Worm (Caenorhabditis elegans): ENCODE results near the gene copz-1.

Gene copz-1

DNA sequence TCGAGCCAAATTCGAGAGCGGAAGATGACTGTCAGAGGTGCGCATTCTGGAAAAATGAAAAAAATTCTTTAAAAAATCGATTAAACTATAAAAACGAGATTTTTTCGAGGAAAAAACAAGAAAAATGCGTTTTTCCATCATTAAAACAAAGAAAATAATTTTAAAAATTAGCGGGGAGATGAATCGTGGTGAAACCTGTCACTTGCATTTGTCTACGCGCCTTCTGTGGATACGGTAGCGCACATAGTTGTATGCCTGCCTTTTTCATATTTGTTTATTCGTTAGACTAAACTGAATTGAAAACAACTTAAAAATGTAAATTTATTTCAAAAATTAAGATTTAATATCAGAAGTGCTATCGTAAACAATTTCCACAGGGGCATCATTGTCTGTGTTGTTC, 11.7 kb downstream of the copz-1 start, which contains the start of gene egg-3:
Gene egg-3, minus strand, starts transcription at position 46 of the 400 bp plus-strand sequence.
- TF ChIP-seq ztf-3 (GFP tag; optimal IDR thresholded peaks at IDR 0.05) (no peak), hmg-1.2 (GFP tag; IDR thresholded peaks at IDR 0.05) (peak; percentile 18; the same call in 1 of the 2 replicates), madf-8 (GFP tag; conservative IDR thresholded peaks at IDR 0.05) (peak; percentile 95), lin-35 (GFP tag; optimal IDR thresholded peaks at IDR 0.05) (peak in 1 of 3 experiments; percentile 52), tbp1 (GFP tag; optimal IDR thresholded peaks at IDR 0.05) (peak; percentile 22), lin-54 (GFP tag; optimal IDR thresholded peaks at IDR 0.05) (peak; percentile 73), ceh-40 (GFP tag; IDR thresholded peaks at IDR 0.05) (no peak), snpc-3.4 (tag; optimal IDR thresholded peaks at IDR 0.05) (peak; percentile 47), Y67H2A.10 (GFP tag; conservative IDR thresholded peaks at IDR 0.05) (no peak), madf-6 (GFP tag; IDR thresholded peaks at IDR 0.05) (peak; percentile 98), nfyb-1 (GFP tag; IDR thresholded peaks at IDR 0.05) (no peak), F33H1.4 (GFP tag; IDR thresholded peaks at IDR 0.05) (peak; percentile 92), lag-1 (GFP tag; IDR thresholded peaks at IDR 0.05) (no peak), dpl-1 (GFP tag; optimal IDR thresholded peaks at IDR 0.05) (peak; percentile 83), ama-1 (optimal IDR thresholded peaks at IDR 0.05) (no peak), ama-1 (GFP tag; optimal IDR thresholded peaks at IDR 0.05) (no peak), him-1 (tag; optimal IDR thresholded peaks at IDR 0.05) (peak; percentile 43), madf-10 (tag; optimal IDR thresholded peaks at IDR 0.05) (no peak), snpc-1.1 (tag; optimal IDR thresholded peaks at IDR 0.05; ENCODE audit: insufficient read depth) (peak; percentile 15), ceh-91 (GFP tag; IDR thresholded peaks at IDR 0.05) (peak; percentile 74), ZK185.1 (tag; optimal IDR thresholded peaks at IDR 0.05; ENCODE audit: poor library complexity, severe bottlenecking) (no peak), D2030.7 (GFP tag; IDR thresholded peaks at IDR 0.05) (peak; percentile 82; the same call in 1 of the 2 replicates), snpc-1.3 (tag; optimal IDR thresholded peaks at IDR 0.05; ENCODE audit: insufficient read depth) (peak; percentile 35), dox-1 (GFP tag; IDR thresholded peaks at IDR 0.05) (0 out of 2 replicates have a peak, but pooled peaks have one; percentile 50), lsl-1 (GFP tag; optimal IDR thresholded peaks at IDR 0.05) (peak; percentile 93), efl-1 (GFP tag; optimal IDR thresholded peaks at IDR 0.05) (peak; percentile 93), F49E8.2 (tag; optimal IDR thresholded peaks at IDR 0.05; ENCODE audit: insufficient read depth) (peak; percentile 53), xnd-1 (tag; optimal IDR thresholded peaks at IDR 0.05) (peak; percentile 90), athp-1 (tag; optimal IDR thresholded peaks at IDR 0.05) (no peak)

DNA sequence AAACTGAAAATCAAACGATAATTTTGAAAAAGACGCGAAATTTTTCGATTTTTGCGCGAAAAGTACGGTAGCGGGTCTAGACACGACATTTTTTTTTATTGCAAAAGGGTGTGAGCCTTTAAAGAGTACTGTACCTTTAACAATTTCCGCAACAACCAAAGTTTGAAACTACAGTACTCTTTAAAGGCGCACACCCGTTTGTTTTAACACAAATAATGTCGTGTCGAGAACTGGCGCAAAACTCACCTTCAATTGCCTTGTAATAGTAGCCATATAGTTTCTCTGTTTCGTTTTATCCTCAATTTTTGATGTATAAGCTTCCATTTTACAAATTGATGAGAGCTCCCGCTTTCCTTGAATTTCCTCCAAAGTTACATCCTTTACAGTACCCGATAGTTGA, 12.6 kb downstream of the copz-1 start:
- no peak for TF ChIP-seq attf-6 (GFP tag; IDR thresholded peaks at IDR 0.05)
- TF ChIP-seq lsl-1 (GFP tag; optimal IDR thresholded peaks at IDR 0.05) = peak; percentile 41
- 0 out of 2 replicates have a peak, but pooled peaks have one; percentile 12 for TF ChIP-seq madf-6 (GFP tag; IDR thresholded peaks at IDR 0.05)
- TF ChIP-seq hrde-1 (tag; optimal IDR thresholded peaks at IDR 0.05; ENCODE audit: borderline replicate concordance) = no peak
- TF ChIP-seq tlf-1 (GFP tag; optimal IDR thresholded peaks at IDR 0.05) = no peak

DNA sequence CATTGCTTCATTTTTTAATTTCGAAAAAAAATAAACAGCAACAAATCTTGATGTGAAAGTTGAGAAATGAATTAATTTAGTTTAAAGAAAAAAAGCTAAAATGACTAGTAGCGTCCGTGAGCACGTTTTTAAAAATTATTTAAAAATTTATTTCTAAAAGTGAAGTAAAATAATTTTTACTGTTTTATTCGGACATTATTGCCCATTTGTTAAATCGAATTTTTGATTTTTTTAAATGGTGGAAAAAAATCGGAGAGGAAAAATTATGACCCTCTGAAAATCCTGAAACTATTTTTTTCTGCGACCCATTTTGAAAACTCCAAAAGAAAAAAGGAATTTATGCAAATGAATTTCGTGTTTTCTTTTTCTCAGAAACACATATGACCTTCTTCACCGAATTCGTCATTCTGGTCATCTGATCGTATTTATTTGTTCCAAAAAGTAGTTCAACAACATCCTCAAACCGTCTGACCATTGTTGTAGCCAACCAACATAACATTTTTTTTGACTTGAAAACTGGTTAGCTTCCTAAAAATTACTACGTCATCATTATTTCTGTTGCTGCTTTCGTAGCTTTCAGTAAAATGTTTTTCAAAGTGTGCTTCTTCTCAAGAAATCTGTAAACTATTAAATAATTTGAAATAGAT, 13.3 kb downstream of the copz-1 start, which contains the start of gene F44F4.3:
Gene F44F4.3, minus strand, starts transcription at position 51 of the 647 bp plus-strand sequence.
- TF ChIP-seq snpc-1.1 (tag; optimal IDR thresholded peaks at IDR 0.05; ENCODE audit: insufficient read depth) (no peak), ztf-26 (tag; optimal IDR thresholded peaks at IDR 0.05) (no peak), akir-1 (GFP tag; optimal IDR thresholded peaks at IDR 0.05) (no peak), aptf-3 (GFP tag; IDR thresholded peaks at IDR 0.05) (no peak), cebp-2 (GFP tag; IDR thresholded peaks at IDR 0.05) (no peak), ceh-79 (tag; optimal IDR thresholded peaks at IDR 0.05) (no peak), aptf-2 (GFP tag; conservative IDR thresholded peaks at IDR 0.05) (no peak), madf-3 (GFP tag; IDR thresholded peaks at IDR 0.05) (no peak), F23B12.7 (tag; optimal IDR thresholded peaks at IDR 0.05; ENCODE audit: insufficient read depth) (no peak), lir-1 (GFP tag; conservative IDR thresholded peaks at IDR 0.05) (no peak)
